Fruit fly (Drosophila melanogaster): ENCODE measurements around the gene Alp13.

DNA sequence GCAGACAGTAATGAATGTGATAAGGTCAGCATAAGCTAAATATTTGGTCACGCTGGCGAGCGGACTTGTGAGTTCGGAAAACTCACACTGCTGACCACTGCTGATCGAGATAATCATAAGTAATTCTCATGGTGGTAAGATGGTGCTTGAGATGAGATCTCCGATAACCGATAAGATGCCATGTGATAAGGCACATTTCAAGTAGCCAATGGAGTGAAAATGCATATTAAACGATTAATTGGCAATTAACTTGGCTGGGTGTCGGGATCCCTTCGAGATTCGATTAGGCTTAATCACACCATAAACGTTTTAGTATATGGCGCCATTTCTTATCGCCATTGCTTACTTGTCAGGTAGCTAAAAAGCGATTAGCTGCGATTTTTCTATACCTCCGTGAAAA is 38.6 kb upstream of the Alp13 start:
- TF ChIP-seq psq (optimal IDR thresholded peaks at IDR 0.05), result no peak
- TF ChIP-seq h (optimal IDR thresholded peaks at IDR 0.05), result no peak
- no peak for TF ChIP-seq insv (optimal IDR thresholded peaks at IDR 0.05)
- no peak for TF ChIP-seq ttk (optimal IDR thresholded peaks at IDR 0.05)
- TF ChIP-seq Myc (optimal IDR thresholded peaks at IDR 0.05), result no peak

Data from Kc167 (cell line).